Fruit fly (Drosophila melanogaster) whole organism, prepupa: ENCODE data around the gene CG15894.

Experiments
- CG11902 ChIP-seq: fragments of 200-800 bp; sonication (Bioruptor generic); optimal IDR thresholded peaks from 3 replicates; lab custom pipeline; 2016; ENCODE audit warnings: missing biosample characterization, missing genetic modification characterization
- CG16779 ChIP-seq: fragments of 200-800 bp; sonication (Bioruptor generic); optimal IDR thresholded peaks from 3 replicates; lab custom pipeline; 2017; ENCODE audit warnings: missing biosample characterization, mild to moderate bottlenecking, missing genetic modification characterization
- CG31627 ChIP-seq: fragments of 200-800 bp; sonication (Bioruptor generic); optimal IDR thresholded peaks from 3 replicates; lab custom pipeline; 2016; ENCODE audit warnings: missing biosample characterization, missing genetic modification characterization
- CG34406 ChIP-seq: fragments of 200-800 bp; sonication (Bioruptor generic); optimal IDR thresholded peaks from 3 replicates; lab custom pipeline; 2016; ENCODE audit warnings: missing biosample characterization, missing genetic modification characterization
- CG3919 ChIP-seq: fragments of 200-800 bp; sonication (Bioruptor generic); optimal IDR thresholded peaks from 3 replicates; lab custom pipeline; 2016; ENCODE audit warnings: missing biosample characterization, missing genetic modification characterization
- CG6854 ChIP-seq: fragments of 200-800 bp; sonication (Bioruptor generic); optimal IDR thresholded peaks from 2 replicates; lab custom pipeline; 2017; ENCODE audit warnings: missing biosample characterization, mild to moderate bottlenecking, missing genetic modification characterization
- Gug ChIP-seq: fragments of 200-800 bp; sonication (Bioruptor generic); IDR thresholded peaks from 2 replicates; pipeline ENCODE4 v1.3.6; 2022; ENCODE audit warnings: missing biosample characterization, missing genetic modification characterization
- Lpt ChIP-seq: fragments of 200-800 bp; sonication (Bioruptor generic); optimal IDR thresholded peaks from 3 replicates; lab custom pipeline; 2016; ENCODE audit warnings: missing biosample characterization, missing genetic modification characterization
- Sox102F ChIP-seq: fragments of 200-800 bp; sonication (Bioruptor generic); optimal IDR thresholded peaks from 2 replicates; lab custom pipeline; 2016; ENCODE audit warnings: missing biosample characterization, mild to moderate bottlenecking, missing genetic modification characterization
- fd59A ChIP-seq: fragments of 200-800 bp; sonication (Bioruptor generic); optimal IDR thresholded peaks from 2 replicates; lab custom pipeline; 2017; ENCODE audit warnings: missing biosample characterization, mild to moderate bottlenecking, missing genetic modification characterization, missing genetic modification reagents
- fkh ChIP-seq: fragments of 200-800 bp; sonication (Bioruptor generic); optimal IDR thresholded peaks from 3 replicates; lab custom pipeline; 2017; ENCODE audit warnings: missing biosample characterization, mild to moderate bottlenecking, missing genetic modification characterization, moderate library complexity
- salr ChIP-seq, 2 experiments: fragments of 200-800 bp; sonication (Bioruptor generic); optimal IDR thresholded peaks; 3 replicates each; lab custom pipeline; 2016 to 2018; ENCODE audit warnings: missing biosample characterization in 2 of 2, missing genetic modification characterization in 2 of 2, mild to moderate bottlenecking in 1 of 2
- svp ChIP-seq: fragments of 200-800 bp; sonication (Bioruptor generic); peaks from one replicate; lab custom pipeline; 2016; ENCODE audit warnings: missing biosample characterization, missing genetic modification characterization

dm6 chrX:6355090-6355679 is 46.2 kb downstream of the CG15894 start:
- TF ChIP-seq CG6854 (GFP tag; lab: Kevin White, UChicago), result no peak
- TF ChIP-seq Lpt, result no peak
- TF ChIP-seq svp (GFP tag; lab: Kevin White, UChicago), result peak; percentile 62
- TF ChIP-seq fkh (GFP tag; lab: Kevin White, UChicago), result no peak
- no peak for TF ChIP-seq salr (GFP tag; optimal IDR thresholded peaks at IDR 0.05; lab: Kevin White, UChicago)
- TF ChIP-seq CG3919, result no peak
- TF ChIP-seq CG11902, result no peak
- no peak for TF ChIP-seq CG34406 (GFP tag; lab: Kevin White, UChicago)
- TF ChIP-seq Sox102F (GFP tag; lab: Kevin White, UChicago), result no peak
- TF ChIP-seq Gug (GFP tag; lab: Robert Waterston, UW), result no peak
- no peak for TF ChIP-seq CG16779 (tag; lab: Kevin White, UChicago)
- no peak for TF ChIP-seq CG31627 (GFP tag; lab: Kevin White, UChicago)
- no peak for TF ChIP-seq fd59A (GFP tag; lab: Kevin White, UChicago)
